Worm (Caenorhabditis elegans) whole organism, midembryonic: Measurements from ENCODE around the gene T25B2.1.

Source experiments
- T22C8.4 ChIP-seq: fragments of 200-800 bp; sonication (Bioruptor generic); IDR thresholded peaks from 2 replicates; pipeline ENCODE4 v1.3.6; 2022; ENCODE audit warnings: missing genetic modification characterization, missing compliant biosample characterization
- flt-1 ChIP-seq: fragments of 200-800 bp; sonication (Bioruptor generic); IDR thresholded peaks from 2 replicates; pipeline ENCODE4 v1.3.6; 2022; ENCODE audit warnings: missing genetic modification characterization, missing compliant biosample characterization
- med-1 ChIP-seq: sonication (generic microtip); optimal IDR thresholded peaks from 2 replicates; lab custom pipeline; 2017; ENCODE audit warnings: missing genetic modification characterization, mild to moderate bottlenecking, missing compliant biosample characterization, antibody characterized with exemption, missing genetic modification reagents; ENCODE audit not compliant: insufficient read depth
- ref-1 ChIP-seq: fragments of 200-800 bp; sonication (Bioruptor generic); conservative IDR thresholded peaks from 2 replicates; pipeline ENCODE4 v1.3.6; 2022; ENCODE audit warnings: missing genetic modification reagents, missing genetic modification characterization, missing compliant biosample characterization
- tab-1 ChIP-seq: fragments of 200-800 bp; sonication (Bioruptor generic); IDR thresholded peaks from 2 replicates; pipeline ENCODE4 v1.3.6; 2022; ENCODE audit warnings: missing genetic modification characterization, missing compliant biosample characterization
- ztf-29 ChIP-seq: fragments of 200-800 bp; sonication (Bioruptor generic); IDR thresholded peaks from 2 replicates; pipeline ENCODE4 v1.3.6; 2022; ENCODE audit warnings: missing genetic modification reagents, missing genetic modification characterization, missing compliant biosample characterization

- TF ChIP-seq flt-1 (no peak), med-1 (GFP tag; lab: Kevin White, UChicago) (no peak), T22C8.4 (GFP tag; lab: Robert Waterston, UW) (no peak), ref-1 (GFP tag; lab: Robert Waterston, UW) (no peak), tab-1 (GFP tag; lab: Robert Waterston, UW) (no peak), ztf-29 (GFP tag; lab: Robert Waterston, UW) (no peak)
These were observed 27.8 kb upstream of the T25B2.1 start for ce11 chrX:6145921-6146320.
